Fruit fly (Drosophila melanogaster) whole organism, embryonic: Measurements from ENCODE around the gene Polr2I.

Experiments
- CG12942 ChIP-seq: fragments of 200-800 bp; sonication (Bioruptor generic); optimal IDR thresholded peaks from 3 replicates; lab custom pipeline; 2016; ENCODE audit warnings: missing biosample characterization, missing genetic modification characterization
- CG17802 ChIP-seq: fragments of 200-800 bp; sonication (Bioruptor generic); optimal IDR thresholded peaks from 2 replicates; lab custom pipeline; 2018; ENCODE audit warnings: missing biosample characterization, mild to moderate bottlenecking, missing genetic modification characterization, moderate library complexity
- CG2120 ChIP-seq: fragments of 200-800 bp; sonication (Bioruptor generic); optimal IDR thresholded peaks from 3 replicates; lab custom pipeline; 2016; ENCODE audit warnings: missing biosample characterization, missing genetic modification characterization
- CG30403 ChIP-seq: fragments of 200-800 bp; sonication (Bioruptor generic); optimal IDR thresholded peaks from 3 replicates; lab custom pipeline; 2016; ENCODE audit warnings: missing biosample characterization, missing genetic modification characterization
- CG34376 ChIP-seq: fragments of 200-800 bp; sonication (Bioruptor generic); optimal IDR thresholded peaks from 2 replicates; lab custom pipeline; 2018; ENCODE audit warnings: missing biosample characterization, mild to moderate bottlenecking, missing genetic modification characterization
- Fer3 ChIP-seq: fragments of 200-800 bp; sonication (Bioruptor generic); optimal IDR thresholded peaks from 2 replicates; lab custom pipeline; 2018; ENCODE audit warnings: missing biosample characterization, mild to moderate bottlenecking, missing genetic modification characterization, moderate library complexity
- Gug ChIP-seq: fragments of 200-800 bp; sonication (Bioruptor generic); IDR thresholded peaks from 4 replicates; pipeline ENCODE4 v1.3.6; 2022; ENCODE audit warnings: missing biosample characterization, missing genetic modification characterization
- NC2β ChIP-seq: fragments of 200-800 bp; sonication (Bioruptor generic); optimal IDR thresholded peaks from 2 replicates; lab custom pipeline; 2016; ENCODE audit warnings: missing biosample characterization, missing genetic modification characterization
- Rfx ChIP-seq: fragments of 200-800 bp; sonication (Bioruptor generic); IDR thresholded peaks from 2 replicates; pipeline ENCODE4 v1.3.6; 2022; ENCODE audit warnings: missing biosample characterization, missing genetic modification characterization
- Usf ChIP-seq: fragments of 200-800 bp; sonication (Bioruptor generic); optimal IDR thresholded peaks from 2 replicates; lab custom pipeline; 2017; ENCODE audit warnings: missing genotype, missing biosample characterization, missing genetic modification characterization
- ato ChIP-seq: fragments of 200-800 bp; sonication (Bioruptor generic); IDR thresholded peaks from 2 replicates; pipeline ENCODE4 v1.3.6; 2022; ENCODE audit warnings: missing biosample characterization, missing genetic modification characterization; ENCODE audit not compliant: partially characterized antibody
- dm ChIP-seq: fragments of 200-800 bp; sonication (Bioruptor generic); optimal IDR thresholded peaks from 3 replicates; lab custom pipeline; 2016; ENCODE audit warnings: missing biosample characterization, missing genetic modification characterization
- pnt ChIP-seq: fragments of 200-800 bp; sonication (Bioruptor generic); optimal IDR thresholded peaks from 3 replicates; lab custom pipeline; 2016; ENCODE audit warnings: missing biosample characterization, missing genetic modification characterization
- vnd ChIP-seq: fragments of 200-800 bp; sonication (Bioruptor generic); IDR thresholded peaks from 3 replicates; pipeline ENCODE4 v1.3.6; 2022; ENCODE audit warnings: missing biosample characterization, missing genetic modification characterization; ENCODE audit not compliant: partially characterized antibody

DNA sequence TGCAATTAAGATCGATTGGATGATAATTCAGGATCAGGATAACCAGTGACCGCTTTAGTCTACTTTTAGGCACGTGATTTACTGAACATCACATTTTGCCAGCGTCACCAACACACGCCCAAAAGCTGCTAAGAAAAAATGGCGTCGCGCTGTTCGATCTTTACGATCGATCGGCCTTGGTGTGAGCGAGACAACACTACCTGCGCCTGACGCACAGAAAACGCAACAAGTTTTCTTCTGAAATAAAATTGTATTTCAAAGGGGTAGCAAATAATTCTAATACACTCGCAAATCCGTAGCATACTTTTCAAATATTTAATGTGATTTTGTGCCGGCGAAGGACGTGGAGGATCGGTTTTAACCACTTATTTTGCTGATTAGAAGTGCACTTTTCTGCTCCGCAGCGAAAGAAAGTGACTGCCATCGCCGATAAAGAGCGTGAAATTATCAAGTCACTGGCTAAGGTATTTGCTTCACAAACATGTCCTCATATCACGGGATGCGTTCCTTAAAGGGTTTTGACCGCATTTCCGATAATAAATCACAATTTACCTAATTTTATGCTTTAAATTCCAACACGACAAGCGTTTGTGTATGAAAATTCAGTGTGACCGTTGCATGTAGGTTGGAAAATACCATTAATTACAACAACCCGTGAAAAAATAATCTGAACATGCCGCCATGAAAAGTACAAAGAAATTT is 766 bp upstream of the Polr2I start:
- TF ChIP-seq Rfx (GFP tag; lab: Robert Waterston, UW) (no peak), ato (GFP tag; lab: Robert Waterston, UW) (no peak), NC2β (GFP tag; lab: Kevin White, UChicago) (no peak), vnd (GFP tag; lab: Robert Waterston, UW) (no peak), CG2120 (no peak), CG30403 (GFP tag; lab: Kevin White, UChicago) (no peak), CG34376 (GFP tag; lab: Kevin White, UChicago) (peak; percentile 12), Usf (GFP tag; lab: Kevin White, UChicago) (no peak), CG12942 (GFP tag; lab: Kevin White, UChicago) (no peak), pnt (GFP tag; lab: Kevin White, UChicago) (no peak), dm (GFP tag; lab: Kevin White, UChicago) (no peak), Gug (GFP tag; lab: Robert Waterston, UW) (no peak), CG17802 (tag; lab: Kevin White, UChicago) (no peak), Fer3 (no peak)
